Worm (Caenorhabditis elegans) whole organism, L4 larva: Measurements from ENCODE around the gene K08B12.1.

Experiments used
- F26F4.8 ChIP-seq: fragments of 200-800 bp; sonication (Bioruptor generic); conservative IDR thresholded peaks from 2 replicates; pipeline ENCODE4 v1.3.6; 2022; ENCODE audit warnings: missing genetic modification characterization, missing compliant biosample characterization
- F37D6.2 ChIP-seq: sonication (generic microtip); optimal IDR thresholded peaks from 2 replicates; lab custom pipeline; 2016; ENCODE audit warnings: mild to moderate bottlenecking, missing genetic modification characterization, missing compliant biosample characterization
- F49E8.2 ChIP-seq: sonication (generic microtip); optimal IDR thresholded peaks from 2 replicates; lab custom pipeline; 2016; ENCODE audit warnings: missing compliant biosample characterization, mild to moderate bottlenecking, missing genetic modification characterization, borderline replicate concordance
- Y48G9A.11 ChIP-seq: fragments of 200-800 bp; sonication (Bioruptor generic); IDR thresholded peaks from 2 replicates; pipeline ENCODE4 v1.3.6; 2022; ENCODE audit warnings: missing genetic modification reagents, missing genetic modification characterization, missing compliant biosample characterization
- Y5F2A.4 ChIP-seq: fragments of 200-800 bp; sonication (Bioruptor generic); optimal IDR thresholded peaks from 2 replicates; lab custom pipeline; 2018; ENCODE audit warnings: mild to moderate bottlenecking, missing genetic modification characterization, missing compliant biosample characterization
- Y75B8A.6 ChIP-seq: fragments of 200-800 bp; sonication (Bioruptor generic); IDR thresholded peaks from 2 replicates; pipeline ENCODE4 v1.3.6; 2022; ENCODE audit warnings: missing genetic modification reagents, missing genetic modification characterization, missing compliant biosample characterization
- aha-1 ChIP-seq: fragments of 150-350 bp; peaks from one replicate; lab custom pipeline; 2014; ENCODE audit warnings: missing biosample characterization, missing genetic modification characterization
- aly-2 ChIP-seq: sonication (generic microtip); optimal IDR thresholded peaks from 2 replicates; lab custom pipeline; 2018; ENCODE audit warnings: missing biosample characterization, missing genetic modification characterization
- ceh-20 ChIP-seq: fragments of 200-800 bp; sonication (Bioruptor generic); IDR thresholded peaks from 2 replicates; pipeline ENCODE4 v1.3.6; 2022; ENCODE audit warnings: missing genetic modification reagents, missing genetic modification characterization, missing compliant biosample characterization
- ceh-32 ChIP-seq: sonication (generic microtip); optimal IDR thresholded peaks from 2 replicates; lab custom pipeline; 2016; ENCODE audit warnings: mild to moderate bottlenecking, missing genetic modification characterization, missing compliant biosample characterization; ENCODE audit not compliant: poor library complexity
- ceh-44 ChIP-seq: fragments of 200-800 bp; sonication (Bioruptor generic); IDR thresholded peaks from 2 replicates; pipeline ENCODE4 v1.3.6; 2022; ENCODE audit warnings: missing genetic modification reagents, missing genetic modification characterization, missing compliant biosample characterization
- ceh-62 ChIP-seq: sonication (generic microtip); optimal IDR thresholded peaks from 2 replicates; lab custom pipeline; 2017; ENCODE audit warnings: missing biosample characterization, missing genetic modification characterization
- daf-8 ChIP-seq: fragments of 200-800 bp; sonication (Bioruptor generic); IDR thresholded peaks from 2 replicates; pipeline ENCODE4 v1.3.6; 2022; ENCODE audit warnings: missing genetic modification characterization, missing compliant biosample characterization
- dmd-6 ChIP-seq: fragments of 200-800 bp; sonication (Bioruptor generic); IDR thresholded peaks from 2 replicates; pipeline ENCODE4 v1.3.6; 2022; ENCODE audit warnings: missing genetic modification reagents, missing genetic modification characterization, missing compliant biosample characterization
- dve-1 ChIP-seq: sonication (generic microtip); optimal IDR thresholded peaks from 2 replicates; lab custom pipeline; 2017; ENCODE audit warnings: antibody characterized with exemption, mild to moderate bottlenecking, missing genetic modification characterization, missing compliant biosample characterization; ENCODE audit not compliant: insufficient read depth
- fos-1 ChIP-seq: fragments of 150-350 bp; optimal IDR thresholded peaks from 2 replicates; lab custom pipeline; 2014; ENCODE audit warnings: missing biosample characterization, missing genetic modification characterization
- hif-1 ChIP-seq, 2 experiments: sonication (generic microtip); optimal IDR thresholded peaks; 2 replicates each; lab custom pipeline; 2016 to 2017; ENCODE audit warnings: missing compliant biosample characterization in 2 of 2, missing genetic modification characterization in 2 of 2, missing genetic modification reagents in 2 of 2, missing genotype in 2 of 2, mild to moderate bottlenecking in 1 of 2
- lin-1 ChIP-seq: fragments of 200-800 bp; sonication (Bioruptor generic); IDR thresholded peaks from 2 replicates; pipeline ENCODE4 v1.3.6; 2022; ENCODE audit warnings: missing genetic modification reagents, missing genetic modification characterization, missing compliant biosample characterization
- lin-29 ChIP-seq: fragments of 200-800 bp; sonication (Bioruptor generic); IDR thresholded peaks from 2 replicates; pipeline ENCODE4 v1.3.6; 2022; ENCODE audit warnings: missing genetic modification reagents, missing genetic modification characterization, missing compliant biosample characterization
- lin-38 ChIP-seq: fragments of 200-800 bp; sonication (Bioruptor generic); IDR thresholded peaks from 2 replicates; pipeline ENCODE4 v1.3.6; 2022; ENCODE audit warnings: missing genetic modification reagents, missing genetic modification characterization, missing compliant biosample characterization
- madf-5 ChIP-seq, 2 experiments: fragments of 200-800 bp; sonication (Bioruptor generic); IDR thresholded peaks; 2 replicates each; pipeline ENCODE4 v1.3.6; 2022; ENCODE audit warnings: missing compliant biosample characterization in 2 of 2, missing genetic modification characterization in 2 of 2
- mep-1 ChIP-seq: fragments of 150-350 bp; sonication (generic microtip); optimal IDR thresholded peaks from 3 replicates; lab custom pipeline; 2014; ENCODE audit warnings: missing biosample characterization, missing genetic modification characterization
- mxl-2 ChIP-seq: fragments of 200-800 bp; sonication (Bioruptor generic); conservative IDR thresholded peaks from 2 replicates; pipeline ENCODE4 v1.3.6; 2022; ENCODE audit warnings: missing genetic modification reagents, missing genetic modification characterization, missing compliant biosample characterization
- nhr-10 ChIP-seq: fragments of 150-350 bp; optimal IDR thresholded peaks from 2 replicates; lab custom pipeline; 2014; ENCODE audit warnings: missing biosample characterization, missing genetic modification characterization
- nhr-11 ChIP-seq: fragments of 150-350 bp; optimal IDR thresholded peaks from 2 replicates; lab custom pipeline; 2014; ENCODE audit warnings: missing biosample characterization, missing genetic modification characterization
- nhr-111 ChIP-seq: fragments of 200-800 bp; sonication (Bioruptor generic); optimal IDR thresholded peaks from 2 replicates; lab custom pipeline; 2018; ENCODE audit warnings: mild to moderate bottlenecking, missing genetic modification characterization, missing compliant biosample characterization
- nhr-25 ChIP-seq: sonication (generic microtip); optimal IDR thresholded peaks from 2 replicates; lab custom pipeline; 2017; ENCODE audit warnings: missing genetic modification characterization, mild to moderate bottlenecking, missing compliant biosample characterization, antibody characterized with exemption, moderate library complexity, borderline replicate concordance; ENCODE audit not compliant: insufficient read depth
- nhr-42 ChIP-seq: fragments of 200-800 bp; sonication (Bioruptor generic); IDR thresholded peaks from 2 replicates; pipeline ENCODE4 v1.3.6; 2022; ENCODE audit warnings: missing genetic modification characterization, missing compliant biosample characterization
- nhr-48 ChIP-seq: sonication (generic microtip); optimal IDR thresholded peaks from 2 replicates; lab custom pipeline; 2016; ENCODE audit warnings: mild to moderate bottlenecking, missing genetic modification characterization, missing compliant biosample characterization
- nhr-6 ChIP-seq: fragments of 150-350 bp; optimal IDR thresholded peaks from 2 replicates; lab custom pipeline; 2014; ENCODE audit warnings: missing biosample characterization, missing genetic modification characterization
- saeg-2 ChIP-seq: fragments of 200-800 bp; sonication (Bioruptor generic); IDR thresholded peaks from 2 replicates; pipeline ENCODE4 v1.3.6; 2022; ENCODE audit warnings: missing genetic modification reagents, missing genetic modification characterization, missing compliant biosample characterization
- skn-1 ChIP-seq: fragments of 150-350 bp; optimal IDR thresholded peaks from 2 replicates; lab custom pipeline; 2014; ENCODE audit warnings: missing biosample characterization, missing genetic modification characterization
- snpc-4 ChIP-seq: fragments of 150-350 bp; optimal IDR thresholded peaks from 2 replicates; lab custom pipeline; 2014; ENCODE audit warnings: missing biosample characterization, missing genetic modification characterization
- spr-1 ChIP-seq: sonication (generic microtip); optimal IDR thresholded peaks from 2 replicates; lab custom pipeline; 2016; ENCODE audit warnings: mild to moderate bottlenecking, missing genetic modification characterization, missing compliant biosample characterization
- unc-62 ChIP-seq, 3 experiments: fragments of 150-350 bp in 1 of 3; sonication (generic microtip); optimal IDR thresholded peaks in 2 of 3; peaks in 1 of 3; 1 replicate in 1 of 3; 2 replicates in 2 of 3; lab custom pipeline; 2014 to 2017; ENCODE audit warnings: missing biosample characterization in 3 of 3, missing genetic modification characterization in 3 of 3, missing genetic modification reagents in 3 of 3, missing genotype in 1 of 3
- vab-7 ChIP-seq: fragments of 200-800 bp; sonication (Bioruptor generic); IDR thresholded peaks from 2 replicates; pipeline ENCODE4 v1.3.6; 2022; ENCODE audit warnings: missing genetic modification reagents, missing genetic modification characterization, missing compliant biosample characterization
- zag-1 ChIP-seq: fragments of 150-350 bp; optimal IDR thresholded peaks from 2 replicates; lab custom pipeline; 2014; ENCODE audit warnings: missing biosample characterization, missing genetic modification characterization
- zip-11 ChIP-seq: fragments of 200-800 bp; sonication (Bioruptor generic); IDR thresholded peaks from 2 replicates; pipeline ENCODE4 v1.3.6; 2022; ENCODE audit warnings: missing genetic modification characterization, missing compliant biosample characterization
- ztf-11 ChIP-seq: fragments of 150-350 bp; optimal IDR thresholded peaks from 2 replicates; lab custom pipeline; 2014; ENCODE audit warnings: missing biosample characterization, missing genetic modification characterization

The K08B12.1 gene

DNA sequence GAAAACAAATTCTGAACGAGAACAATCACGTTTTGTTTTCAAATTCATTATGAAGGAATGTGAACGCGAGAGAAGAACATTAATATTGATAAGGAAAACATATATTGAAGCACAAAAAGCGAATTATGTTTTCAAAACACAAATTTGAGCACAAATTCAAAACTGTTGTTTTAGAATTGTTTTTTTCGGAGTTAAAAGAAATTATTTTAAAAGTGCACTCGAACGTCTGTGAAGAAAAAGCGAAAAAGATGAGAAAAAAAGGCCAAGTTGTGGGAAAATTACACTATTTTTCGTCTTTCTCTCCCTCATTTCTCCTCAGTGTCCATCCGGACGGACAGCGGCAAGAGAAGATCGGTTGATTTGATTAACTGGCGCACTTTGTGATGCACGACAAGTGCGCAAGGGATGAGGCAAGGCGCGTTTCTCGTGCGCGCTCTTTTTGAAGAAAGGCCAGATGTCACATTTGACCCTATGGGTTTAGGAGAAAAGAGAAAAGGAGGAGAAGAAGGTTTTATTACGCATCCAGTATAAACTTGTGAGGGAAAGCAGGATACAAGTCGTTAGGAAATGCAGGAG, 8.2 kb downstream of the K08B12.1 start, which contains the start of gene mrck-1 (continued):
- no peak for TF ChIP-seq snpc-4 (tag; lab: Kevin White, UChicago)
- peak; percentile 76; the same call in 1 of the 2 replicates for TF ChIP-seq nhr-42 (GFP tag; lab: Robert Waterston, UW)
- TF ChIP-seq dve-1: peak; percentile 85
- no peak for TF ChIP-seq zip-11 (GFP tag; lab: Robert Waterston, UW)
- peak; percentile 70 for TF ChIP-seq ceh-32 (tag; lab: Kevin White, UChicago)
- no peak for TF ChIP-seq nhr-10 (tag; lab: Kevin White, UChicago)
- peak in 1 of 2 experiments; percentile 87 for TF ChIP-seq unc-62 (GFP tag; optimal IDR thresholded peaks at IDR 0.05 in 1 of 2; lab: Kevin White, UChicago)
- no peak for TF ChIP-seq unc-62 (tag; optimal IDR thresholded peaks at IDR 0.05; lab: Kevin White, UChicago)
- peak; percentile 94 for TF ChIP-seq ceh-20 (GFP tag; lab: Robert Waterston, UW)
- TF ChIP-seq Y5F2A.4 (GFP tag; lab: Kevin White, UChicago): no peak
- peak; percentile 92 for TF ChIP-seq F37D6.2 (tag; lab: Kevin White, UChicago)
- TF ChIP-seq daf-8 (GFP tag; lab: Robert Waterston, UW): no peak
- TF ChIP-seq nhr-11 (tag; lab: Kevin White, UChicago): peak; percentile 93
- peak; percentile 42 to 83 for TF ChIP-seq hif-1 (tag; optimal IDR thresholded peaks at IDR 0.05; lab: Kevin White, UChicago)
- TF ChIP-seq Y48G9A.11: 0 out of 2 replicates have a peak, but pooled peaks have one; percentile 50
- no peak for TF ChIP-seq ceh-62 (tag; lab: Kevin White, UChicago)
- no peak for TF ChIP-seq F26F4.8 (GFP tag; lab: Robert Waterston, UW)
- 0 out of 2 replicates have a peak, but pooled peaks have one; percentile 28 for TF ChIP-seq lin-1 (GFP tag; lab: Robert Waterston, UW)
- peak; percentile 81 for TF ChIP-seq lin-38
- TF ChIP-seq aha-1 (tag; lab: Kevin White, UChicago): peak; percentile 99
- TF ChIP-seq ceh-44 (GFP tag; lab: Robert Waterston, UW): no peak
- peak; percentile 51; the same call in 1 of the 2 replicates for TF ChIP-seq saeg-2 (GFP tag; lab: Robert Waterston, UW)
- no peak for TF ChIP-seq aly-2 (tag; lab: Kevin White, UChicago)
- TF ChIP-seq spr-1 (tag; lab: Kevin White, UChicago): peak; percentile 81
- TF ChIP-seq nhr-48 (tag; lab: Kevin White, UChicago): peak; percentile 93
- TF ChIP-seq fos-1 (tag; lab: Kevin White, UChicago): no peak
- peak; percentile 14 to 51; a peak in 1 of 4 replicates for TF ChIP-seq madf-5 (GFP tag; IDR thresholded peaks at IDR 0.05; lab: Robert Waterston, UW)
- 0 out of 2 replicates have a peak, but pooled peaks have one; percentile 46 for TF ChIP-seq Y75B8A.6 (GFP tag; lab: Robert Waterston, UW)
- peak; percentile 28 for TF ChIP-seq zag-1
- TF ChIP-seq mxl-2 (GFP tag; lab: Robert Waterston, UW): no peak
- peak; percentile 49; the same call in 1 of the 2 replicates for TF ChIP-seq lin-29 (GFP tag; lab: Robert Waterston, UW)
- TF ChIP-seq mep-1 (tag; lab: Kevin White, UChicago): peak; percentile 97
- TF ChIP-seq nhr-6: peak; percentile 83
- TF ChIP-seq vab-7 (GFP tag; lab: Robert Waterston, UW): peak; percentile 76
- TF ChIP-seq ztf-11 (tag; lab: Kevin White, UChicago): no peak
- no peak for TF ChIP-seq skn-1 (tag; lab: Kevin White, UChicago)
- TF ChIP-seq nhr-111 (GFP tag; lab: Kevin White, UChicago): no peak
- TF ChIP-seq dmd-6: peak; percentile 87
- TF ChIP-seq nhr-25: peak; percentile 52
- TF ChIP-seq, all 104 proteins: peak for 59

DNA sequence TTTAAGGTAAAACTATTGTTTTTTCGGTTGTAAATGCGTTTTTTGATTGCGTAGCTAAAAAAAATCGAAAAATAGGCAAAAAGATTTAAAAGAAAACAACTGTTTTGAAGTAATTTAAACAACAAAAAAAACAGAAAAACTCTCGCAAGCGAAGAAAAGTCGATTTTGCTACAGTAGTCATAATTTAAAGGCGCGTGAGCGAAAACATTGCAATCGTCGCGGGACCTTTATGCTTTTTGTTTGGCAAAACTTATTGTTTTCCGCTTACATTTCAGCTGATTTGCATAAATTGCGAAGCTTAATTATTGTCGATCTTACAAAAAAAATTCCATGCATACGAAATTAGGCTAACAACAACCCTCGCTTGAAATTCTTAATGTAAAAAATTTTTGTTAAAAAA, 8.8 kb downstream of the K08B12.1 start:
- peak; percentile 5 for TF ChIP-seq F49E8.2
- no peak for TF ChIP-seq dve-1
